Worm (Caenorhabditis elegans): ENCODE results near the gene F54E7.9.

Gene F54E7.9

DNA sequence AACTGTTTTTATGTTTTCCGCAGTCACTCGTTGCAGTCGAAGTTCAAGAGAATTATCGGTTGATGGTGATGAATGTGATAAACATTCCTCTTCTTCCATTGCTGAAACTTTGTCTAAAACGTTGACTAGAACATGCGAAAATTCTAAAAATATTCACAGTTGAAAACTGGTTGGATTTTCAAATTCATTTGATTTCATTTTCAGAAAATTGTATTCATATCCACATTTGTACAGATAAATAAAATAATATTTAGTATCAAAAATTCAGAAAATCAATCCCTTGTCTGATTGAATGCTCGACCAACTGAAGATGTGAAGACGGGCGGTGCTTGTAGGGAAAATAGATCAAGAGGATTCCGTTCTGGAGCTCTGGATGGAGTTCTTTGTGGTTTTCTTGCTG is at the start of gene F54E7.9:
F54E7.9 (minus strand) TSS at position 101 of the 400 bp plus-strand sequence.
- TF ChIP-seq unc-3 (GFP tag; conservative IDR thresholded peaks at IDR 0.05) (no peak), unc-3 (tag; optimal IDR thresholded peaks at IDR 0.05) (no peak), ceh-34 (tag; optimal IDR thresholded peaks at IDR 0.05) (no peak), npax-4 (tag; optimal IDR thresholded peaks at IDR 0.05) (no peak), K02D7.2 (tag; optimal IDR thresholded peaks at IDR 0.05) (no peak), sdc-2 (tag; optimal IDR thresholded peaks at IDR 0.05) (no peak), elt-2 (tag; optimal IDR thresholded peaks at IDR 0.05) (no peak), hlh-13 (GFP tag; optimal IDR thresholded peaks at IDR 0.05) (no peak), tbx-2 (tag; optimal IDR thresholded peaks at IDR 0.05) (no peak), fkh-6 (tag; optimal IDR thresholded peaks at IDR 0.05) (no peak), ceh-18 (tag; optimal IDR thresholded peaks at IDR 0.05) (no peak), ahr-1 (tag; optimal IDR thresholded peaks at IDR 0.05) (no peak), rnt-1 (tag; optimal IDR thresholded peaks at IDR 0.05) (no peak), syd-9 (tag; optimal IDR thresholded peaks at IDR 0.05) (no peak), odd-2 (tag; optimal IDR thresholded peaks at IDR 0.05) (no peak), ceh-22 (tag; optimal IDR thresholded peaks at IDR 0.05) (no peak)

DNA sequence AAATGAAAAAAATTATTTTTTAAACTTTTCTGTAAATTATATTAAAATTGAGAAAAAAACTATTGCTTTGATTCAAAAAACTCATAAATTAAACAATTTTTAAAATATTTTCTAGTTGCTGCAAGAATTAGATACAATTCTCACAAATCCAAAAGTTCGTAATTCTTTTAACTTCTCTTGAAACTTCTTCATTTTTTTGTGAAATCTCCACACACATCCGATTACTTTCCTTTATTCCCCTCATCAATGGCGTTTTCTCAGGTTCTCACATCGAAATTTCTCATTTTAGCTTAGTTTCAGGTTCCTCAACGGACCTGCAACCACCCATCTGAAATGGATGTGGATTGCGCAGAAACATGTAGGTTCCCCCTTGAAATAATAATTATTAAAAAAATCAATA is 44.9 kb upstream of the F54E7.9 start, which contains the start of gene wrm-1:
wrm-1 (plus strand) TSS at position 301 of the 400 bp plus-strand sequence.
- TF ChIP-seq ceh-19 (GFP tag; optimal IDR thresholded peaks at IDR 0.05): no peak
- no peak for TF ChIP-seq hlh-13 (GFP tag; optimal IDR thresholded peaks at IDR 0.05)
- TF ChIP-seq unc-55 (GFP tag; optimal IDR thresholded peaks at IDR 0.05): no peak
- no peak for TF ChIP-seq ceh-30 (tag; optimal IDR thresholded peaks at IDR 0.05)
- no peak for TF ChIP-seq fkh-10 (GFP tag; optimal IDR thresholded peaks at IDR 0.05)
- no peak for TF ChIP-seq hlh-6 (tag; optimal IDR thresholded peaks at IDR 0.05)
- TF ChIP-seq pros-1 (tag; optimal IDR thresholded peaks at IDR 0.05): no peak
- no peak for TF ChIP-seq zip-5 (tag; optimal IDR thresholded peaks at IDR 0.05)
- TF ChIP-seq ttx-3 (tag; optimal IDR thresholded peaks at IDR 0.05): no peak
- no peak for TF ChIP-seq ref-2 (tag; optimal IDR thresholded peaks at IDR 0.05)
- no peak for TF ChIP-seq F13H6.1 (tag; optimal IDR thresholded peaks at IDR 0.05)
- no peak for TF ChIP-seq hlh-8 (tag; optimal IDR thresholded peaks at IDR 0.05)
- no peak for TF ChIP-seq ceh-6 (GFP tag; optimal IDR thresholded peaks at IDR 0.05)
- no peak for TF ChIP-seq sdc-2 (tag; optimal IDR thresholded peaks at IDR 0.05)
- TF ChIP-seq gmeb-2 (tag; optimal IDR thresholded peaks at IDR 0.05): no peak

DNA sequence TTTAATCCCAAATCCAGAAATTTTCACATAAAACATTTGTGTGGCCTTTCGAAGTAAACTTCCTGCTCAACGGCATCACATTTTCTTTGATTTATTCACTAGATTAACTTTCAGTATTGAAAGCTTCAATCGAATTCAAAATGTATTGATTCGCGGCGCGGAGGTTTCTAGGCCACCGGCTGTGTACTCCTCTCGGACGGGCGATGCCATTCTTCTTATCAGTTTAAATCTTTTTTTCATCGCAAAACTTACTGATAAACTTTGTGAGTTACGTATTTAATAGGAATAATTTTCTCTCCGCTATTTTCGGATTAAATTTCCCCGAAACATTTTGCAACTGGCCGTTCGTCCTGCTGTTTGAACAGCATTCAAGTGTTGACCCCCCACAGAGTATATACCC is 44.2 kb upstream of the F54E7.9 start:
- TF ChIP-seq elt-4 (tag; optimal IDR thresholded peaks at IDR 0.05): no peak
- peak; percentile 22 for TF ChIP-seq pha-2 (tag; optimal IDR thresholded peaks at IDR 0.05)
- no peak for TF ChIP-seq unc-3 (GFP tag; conservative IDR thresholded peaks at IDR 0.05)
- TF ChIP-seq unc-3 (tag; optimal IDR thresholded peaks at IDR 0.05): no peak
- peak; percentile 48 for TF ChIP-seq mec-3 (tag; optimal IDR thresholded peaks at IDR 0.05; ENCODE audit: borderline replicate concordance)
- no peak for TF ChIP-seq odd-2 (tag; optimal IDR thresholded peaks at IDR 0.05)
- no peak for TF ChIP-seq hlh-30 (tag; optimal IDR thresholded peaks at IDR 0.05; ENCODE audit: insufficient read depth)
- no peak for TF ChIP-seq C38D4.7 (GFP tag; optimal IDR thresholded peaks at IDR 0.05)
- no peak for TF ChIP-seq ceh-22 (tag; optimal IDR thresholded peaks at IDR 0.05)
- no peak for TF ChIP-seq ceh-45 (GFP tag; IDR thresholded peaks at IDR 0.05)
- no peak for TF ChIP-seq tbx-7 (tag; optimal IDR thresholded peaks at IDR 0.05)
- no peak for TF ChIP-seq ceh-30 (tag; optimal IDR thresholded peaks at IDR 0.05)
- peak; percentile 94 for TF ChIP-seq ets-4 (tag; optimal IDR thresholded peaks at IDR 0.05)
- no peak for TF ChIP-seq lin-11 (tag; optimal IDR thresholded peaks at IDR 0.05)
- no peak for TF ChIP-seq ceh-34 (tag; optimal IDR thresholded peaks at IDR 0.05)
- peak; percentile 47 for TF ChIP-seq ceh-48 (tag; optimal IDR thresholded peaks at IDR 0.05)
- no peak for TF ChIP-seq fkh-10 (GFP tag; optimal IDR thresholded peaks at IDR 0.05)
- TF ChIP-seq zip-5 (tag; optimal IDR thresholded peaks at IDR 0.05): peak; percentile 1
- TF ChIP-seq elt-2 (tag; optimal IDR thresholded peaks at IDR 0.05): peak; percentile 87
- no peak for TF ChIP-seq gmeb-2 (tag; optimal IDR thresholded peaks at IDR 0.05)
- TF ChIP-seq ttx-3 (tag; optimal IDR thresholded peaks at IDR 0.05): no peak
- no peak for TF ChIP-seq ama-1 (optimal IDR thresholded peaks at IDR 0.05)
- TF ChIP-seq nhr-232 (tag; optimal IDR thresholded peaks at IDR 0.05): no peak
- TF ChIP-seq dmd-4 (tag; optimal IDR thresholded peaks at IDR 0.05; ENCODE audit: borderline replicate concordance): no peak
- no peak for TF ChIP-seq unc-86 (tag; optimal IDR thresholded peaks at IDR 0.05)
- no peak for TF ChIP-seq ceh-24 (tag; optimal IDR thresholded peaks at IDR 0.05)
- no peak for TF ChIP-seq fkh-6 (tag; optimal IDR thresholded peaks at IDR 0.05)
- no peak for TF ChIP-seq nfya-1 (tag; optimal IDR thresholded peaks at IDR 0.05)
- no peak for TF ChIP-seq pat-9 (tag; optimal IDR thresholded peaks at IDR 0.05)
- no peak for TF ChIP-seq lim-6 (tag; optimal IDR thresholded peaks at IDR 0.05)
- no peak for TF ChIP-seq rnt-1 (tag; optimal IDR thresholded peaks at IDR 0.05)
- peak; percentile 4 for TF ChIP-seq hlh-8 (tag; optimal IDR thresholded peaks at IDR 0.05)
- no peak for TF ChIP-seq ztf-16 (tag; optimal IDR thresholded peaks at IDR 0.05)
- TF ChIP-seq unc-55 (GFP tag; optimal IDR thresholded peaks at IDR 0.05): no peak
- no peak for TF ChIP-seq syd-9 (tag; optimal IDR thresholded peaks at IDR 0.05)
- TF ChIP-seq sdc-2 (tag; optimal IDR thresholded peaks at IDR 0.05): peak; percentile 16

Data from whole organism, late embryonic.